Fruit fly (Drosophila melanogaster): Measurements from ENCODE around the gene CG9368.

The CG9368 gene

DNA sequence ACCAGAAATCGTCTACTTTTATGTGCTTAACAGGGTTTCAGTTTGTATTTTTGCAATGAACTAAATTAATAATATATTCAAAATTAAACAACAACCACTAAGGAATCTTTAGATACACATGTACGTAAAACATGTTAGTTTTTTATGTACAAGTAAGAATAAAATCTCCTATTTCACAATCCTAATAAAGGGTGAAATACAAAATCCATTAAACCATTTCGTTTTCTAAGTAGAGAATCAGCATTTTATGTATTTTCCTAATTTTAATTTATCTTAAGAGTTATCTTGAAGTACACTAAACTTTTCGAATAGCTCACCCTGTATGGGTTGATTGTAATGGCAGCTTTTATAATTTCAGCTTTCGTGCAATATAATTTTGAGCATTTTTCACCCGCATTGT is 39.7 kb upstream of the CG9368 start (continued):
- TF ChIP-seq danr (GFP tag; IDR thresholded peaks at IDR 0.05) (no peak), mam (GFP tag; optimal IDR thresholded peaks at IDR 0.05) (peak; percentile 32), da (GFP tag; optimal IDR thresholded peaks at IDR 0.05) (no peak), Xbp1 (GFP tag; optimal IDR thresholded peaks at IDR 0.05) (no peak), insv (GFP tag; optimal IDR thresholded peaks at IDR 0.05) (no peak), klu (GFP tag; IDR thresholded peaks at IDR 0.05) (no peak), CG6683 (GFP tag; optimal IDR thresholded peaks at IDR 0.05) (no peak), HmgZ (tag; optimal IDR thresholded peaks at IDR 0.05) (no peak), Ptx1 (GFP tag; IDR thresholded peaks at IDR 0.05) (no peak), CG42726 (GFP tag; IDR thresholded peaks at IDR 0.05; ENCODE audit: partially characterized antibody) (no peak), oc (tag; optimal IDR thresholded peaks at IDR 0.05) (no peak), Med (GFP tag) (peak; percentile 18), bab2 (GFP tag; optimal IDR thresholded peaks at IDR 0.05) (no peak), HHEX (GFP tag; optimal IDR thresholded peaks at IDR 0.05) (no peak), chn (GFP tag; optimal IDR thresholded peaks at IDR 0.05) (no peak), slbo (GFP tag; IDR thresholded peaks at IDR 0.05) (peak; percentile 23), CG9797 (GFP tag; optimal IDR thresholded peaks at IDR 0.05) (no peak), amos (GFP tag; IDR thresholded peaks at IDR 0.05; ENCODE audit: partially characterized antibody) (no peak), E2f1 (GFP tag; IDR thresholded peaks at IDR 0.05) (no peak), CG14441 (GFP tag; IDR thresholded peaks at IDR 0.05) (no peak), CG33213 (GFP tag; optimal IDR thresholded peaks at IDR 0.05) (no peak), Hr3 (GFP tag; optimal IDR thresholded peaks at IDR 0.05) (no peak), CG34376 (GFP tag; optimal IDR thresholded peaks at IDR 0.05) (no peak), CG3281 (GFP tag; optimal IDR thresholded peaks at IDR 0.05) (peak; percentile 69), CG12155 (GFP tag; optimal IDR thresholded peaks at IDR 0.05) (peak; percentile 37), crc (GFP tag; optimal IDR thresholded peaks at IDR 0.05) (no peak), Bteb2 (GFP tag; optimal IDR thresholded peaks at IDR 0.05) (peak; percentile 21), CG32532 (GFP tag; IDR thresholded peaks at IDR 0.05) (0 out of 2 replicates have a peak, but pooled peaks have one; percentile 28), Deaf1 (tag; optimal IDR thresholded peaks at IDR 0.05) (no peak), ab (GFP tag; optimal IDR thresholded peaks at IDR 0.05) (no peak), az2 (GFP tag; optimal IDR thresholded peaks at IDR 0.05) (no peak), CG6689 (GFP tag; IDR thresholded peaks at IDR 0.05) (no peak), CG2875 (GFP tag; optimal IDR thresholded peaks at IDR 0.05) (no peak), CG11560 (tag; IDR thresholded peaks at IDR 0.05) (no peak), HmgD (GFP tag; optimal IDR thresholded peaks at IDR 0.05) (no peak), Kr (GFP tag; optimal IDR thresholded peaks at IDR 0.05) (no peak), Aef1 (GFP tag; IDR thresholded peaks at IDR 0.05) (no peak), CG12299 (tag; optimal IDR thresholded peaks at IDR 0.05) (no peak), CG7839 (tag; optimal IDR thresholded peaks at IDR 0.05) (peak; percentile 30), h (optimal IDR thresholded peaks at IDR 0.05) (no peak), org-1 (GFP tag; optimal IDR thresholded peaks at IDR 0.05) (peak; percentile 13), Mrtf (GFP tag; IDR thresholded peaks at IDR 0.05) (no peak), CG14667 (GFP tag; IDR thresholded peaks at IDR 0.05) (no peak), Hmr (GFP tag; optimal IDR thresholded peaks at IDR 0.05) (peak; percentile 53), schlank (tag; optimal IDR thresholded peaks at IDR 0.05) (no peak), CG15073 (GFP tag; optimal IDR thresholded peaks at IDR 0.05) (no peak), CG11247 (GFP tag; IDR thresholded peaks at IDR 0.05) (no peak), CG14860 (GFP tag; IDR thresholded peaks at IDR 0.05; ENCODE audit: partially characterized antibody) (no peak), CG10274 (GFP tag; optimal IDR thresholded peaks at IDR 0.05) (no peak), CG4617 (GFP tag; optimal IDR thresholded peaks at IDR 0.05; ENCODE audit: borderline replicate concordance) (no peak), CG33557 (GFP tag; optimal IDR thresholded peaks at IDR 0.05) (no peak), disco-r (GFP tag; optimal IDR thresholded peaks at IDR 0.05) (no peak), CG4424 (GFP tag; optimal IDR thresholded peaks at IDR 0.05) (no peak)
